Worm (Caenorhabditis elegans): ENCODE results near the gene hsp-60.

DNA sequence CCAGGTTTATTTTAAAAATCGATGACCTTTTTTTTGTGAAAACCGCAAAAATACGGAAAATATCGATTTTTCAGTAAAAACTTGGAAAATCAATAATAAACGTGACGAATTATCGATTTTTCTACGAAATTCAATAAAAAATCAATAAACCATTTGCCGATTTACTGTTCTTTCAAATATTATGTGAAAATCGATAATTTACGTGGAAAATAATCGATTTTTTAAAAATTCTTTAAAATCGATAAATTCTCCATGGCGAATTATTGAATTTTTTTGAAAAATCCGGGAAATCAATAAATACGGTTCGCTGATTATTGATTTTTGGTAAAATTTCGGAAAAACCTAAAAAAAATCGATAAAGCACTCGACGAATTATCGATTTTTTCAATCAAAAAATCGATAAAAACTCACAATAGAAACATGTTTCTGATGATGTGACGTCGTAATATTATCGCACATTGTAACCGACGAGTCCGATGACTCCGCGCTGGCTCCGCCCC is 35.3 kb upstream of the hsp-60 start:
- TF ChIP-seq dao-5 (tag; optimal IDR thresholded peaks at IDR 0.05) (no peak), W03F9.2 (tag; optimal IDR thresholded peaks at IDR 0.05) (no peak)

Measured in whole organism, L4/young adult.